Fruit fly (Drosophila melanogaster): ENCODE results near the gene Abi.
A peak's percentile ranks its signal among the peaks of the same experiment; 100 is the strongest.

Abi gene

dm6 chr3R:14098527-14099109 lies 23.6 kb downstream of the Abi start:
- TF ChIP-seq bab1 (GFP tag; optimal IDR thresholded peaks at IDR 0.05) (no peak), Crg-1 (GFP tag; optimal IDR thresholded peaks at IDR 0.05) (no peak), CG5204 (GFP tag; optimal IDR thresholded peaks at IDR 0.05) (no peak), CG14711 (tag; optimal IDR thresholded peaks at IDR 0.05) (no peak), toe (GFP tag; optimal IDR thresholded peaks at IDR 0.05) (peak; percentile 10)

- TF ChIP-seq Clk (GFP tag; optimal IDR thresholded peaks at IDR 0.05) = no peak
- no peak for TF ChIP-seq CG7101 (tag; optimal IDR thresholded peaks at IDR 0.05)
- TF ChIP-seq CG11617 (GFP tag; optimal IDR thresholded peaks at IDR 0.05) = no peak
- no peak for TF ChIP-seq ovo (GFP tag; optimal IDR thresholded peaks at IDR 0.05)
- TF ChIP-seq CG33017 (tag; optimal IDR thresholded peaks at IDR 0.05) = no peak
- TF ChIP-seq CG5204 (GFP tag; optimal IDR thresholded peaks at IDR 0.05) = no peak
- TF ChIP-seq CG1620 (GFP tag; optimal IDR thresholded peaks at IDR 0.05) = no peak
- no peak for TF ChIP-seq CG7045 (GFP tag; optimal IDR thresholded peaks at IDR 0.05)
- TF ChIP-seq CG12768 (GFP tag; optimal IDR thresholded peaks at IDR 0.05) = no peak
- no peak for TF ChIP-seq kay (GFP tag; ENCODE audit: borderline replicate concordance)
- no peak for TF ChIP-seq toe (GFP tag; optimal IDR thresholded peaks at IDR 0.05)
- TF ChIP-seq CG14711 (tag; optimal IDR thresholded peaks at IDR 0.05) = no peak
- TF ChIP-seq tj (GFP tag; optimal IDR thresholded peaks at IDR 0.05) = no peak
These were observed 24.2 kb downstream of the Abi start, which contains the start of gene CG9920 for dm6 chr3R:14097980-14098379. TSS of gene CG9920 (minus strand) at chr3R:14098080.

- TF ChIP-seq CG12768 (GFP tag; optimal IDR thresholded peaks at IDR 0.05) (no peak), CG11617 (GFP tag; optimal IDR thresholded peaks at IDR 0.05) (no peak), Clk (GFP tag; optimal IDR thresholded peaks at IDR 0.05) (no peak), CG14711 (tag; optimal IDR thresholded peaks at IDR 0.05) (no peak), ovo (GFP tag; optimal IDR thresholded peaks at IDR 0.05) (no peak), bab1 (GFP tag; optimal IDR thresholded peaks at IDR 0.05) (no peak), Hr96 (GFP tag; optimal IDR thresholded peaks at IDR 0.05) (no peak), CG7045 (GFP tag; optimal IDR thresholded peaks at IDR 0.05) (no peak), kay (GFP tag; ENCODE audit: borderline replicate concordance) (no peak), CG5204 (GFP tag; optimal IDR thresholded peaks at IDR 0.05) (no peak), Crg-1 (GFP tag; optimal IDR thresholded peaks at IDR 0.05) (no peak), cic (GFP tag; optimal IDR thresholded peaks at IDR 0.05) (no peak), CG7101 (tag; optimal IDR thresholded peaks at IDR 0.05) (no peak)
These were observed 25.4 kb downstream of the Abi start, which contains the start of gene CCHa1 for dm6 chr3R:14096792-14097191. TSS of gene CCHa1 (minus strand) at chr3R:14096835.

dm6 chr3R:14095916-14096315 lies 26.3 kb downstream of the Abi start:
- TF ChIP-seq CG12768 (GFP tag; optimal IDR thresholded peaks at IDR 0.05) (no peak), CG5204 (GFP tag; optimal IDR thresholded peaks at IDR 0.05) (no peak), CG33017 (tag; optimal IDR thresholded peaks at IDR 0.05) (no peak), Hr96 (GFP tag; optimal IDR thresholded peaks at IDR 0.05) (no peak), cnc (optimal IDR thresholded peaks at IDR 0.05) (no peak), CG11617 (GFP tag; optimal IDR thresholded peaks at IDR 0.05) (no peak)

- TF ChIP-seq Crg-1 (GFP tag; optimal IDR thresholded peaks at IDR 0.05) (no peak), Hr96 (GFP tag; optimal IDR thresholded peaks at IDR 0.05) (no peak), CG33017 (tag; optimal IDR thresholded peaks at IDR 0.05) (no peak), tj (GFP tag; optimal IDR thresholded peaks at IDR 0.05) (no peak), toe (GFP tag; optimal IDR thresholded peaks at IDR 0.05) (no peak), CG12768 (GFP tag; optimal IDR thresholded peaks at IDR 0.05) (no peak), CG5204 (GFP tag; optimal IDR thresholded peaks at IDR 0.05) (no peak), ovo (GFP tag; optimal IDR thresholded peaks at IDR 0.05) (no peak), cnc (optimal IDR thresholded peaks at IDR 0.05) (no peak), CG14711 (tag; optimal IDR thresholded peaks at IDR 0.05) (no peak), cic (GFP tag; optimal IDR thresholded peaks at IDR 0.05) (no peak), pad (GFP tag; optimal IDR thresholded peaks at IDR 0.05) (no peak), CG1620 (GFP tag; optimal IDR thresholded peaks at IDR 0.05) (no peak), CG7101 (tag; optimal IDR thresholded peaks at IDR 0.05) (no peak), kay (GFP tag; ENCODE audit: borderline replicate concordance) (no peak)
These were observed 26.8 kb downstream of the Abi start for dm6 chr3R:14095428-14095827.

dm6 chr3R:14088887-14089567 lies 33.2 kb downstream of the Abi start, which contains the start of gene Npc2b:
TSS of gene Npc2b (plus strand) at chr3R:14089517.
- peak; percentile 42 for TF ChIP-seq toe (GFP tag; optimal IDR thresholded peaks at IDR 0.05)
- TF ChIP-seq kay (GFP tag; ENCODE audit: borderline replicate concordance) = peak; percentile 5
- peak; percentile 71 for TF ChIP-seq CG1620 (GFP tag; optimal IDR thresholded peaks at IDR 0.05)
- no peak for TF ChIP-seq cnc (optimal IDR thresholded peaks at IDR 0.05)
- no peak for TF ChIP-seq pad (GFP tag; optimal IDR thresholded peaks at IDR 0.05)
- peak; percentile 34 for TF ChIP-seq CG7101 (tag; optimal IDR thresholded peaks at IDR 0.05)
- TF ChIP-seq CG12768 (GFP tag; optimal IDR thresholded peaks at IDR 0.05) = peak; percentile 20
- peak; percentile 37 for TF ChIP-seq CG33017 (tag; optimal IDR thresholded peaks at IDR 0.05)
- TF ChIP-seq CG7045 (GFP tag; optimal IDR thresholded peaks at IDR 0.05) = peak; percentile 14
- no peak for TF ChIP-seq CG5204 (GFP tag; optimal IDR thresholded peaks at IDR 0.05)
- peak; percentile 17 for TF ChIP-seq Mnt (GFP tag; optimal IDR thresholded peaks at IDR 0.05)
- peak; percentile 12 for TF ChIP-seq ovo (GFP tag; optimal IDR thresholded peaks at IDR 0.05)
